Worm (Caenorhabditis elegans) whole organism, midembryonic: ENCODE results near the gene air-1.
A peak's percentile ranks its signal among the peaks of the same experiment; 100 is the strongest.

Experiments used
- T22C8.4 ChIP-seq: fragments of 200-800 bp; sonication (Bioruptor generic); IDR thresholded peaks from 2 replicates; pipeline ENCODE4 v1.3.6; 2022; ENCODE audit warnings: missing genetic modification characterization, missing compliant biosample characterization
- cog-1 ChIP-seq: sonication (generic microtip); optimal IDR thresholded peaks from 2 replicates; lab custom pipeline; 2016; ENCODE audit warnings: missing genetic modification characterization, missing compliant biosample characterization
- flt-1 ChIP-seq: fragments of 200-800 bp; sonication (Bioruptor generic); IDR thresholded peaks from 2 replicates; pipeline ENCODE4 v1.3.6; 2022; ENCODE audit warnings: missing genetic modification characterization, missing compliant biosample characterization
- klf-2 ChIP-seq: fragments of 200-800 bp; sonication (Bioruptor generic); conservative IDR thresholded peaks from 2 replicates; pipeline ENCODE4 v1.3.6; 2022; ENCODE audit warnings: missing genetic modification reagents, missing genetic modification characterization, missing compliant biosample characterization
- med-1 ChIP-seq: sonication (generic microtip); optimal IDR thresholded peaks from 2 replicates; lab custom pipeline; 2017; ENCODE audit warnings: missing genetic modification characterization, mild to moderate bottlenecking, missing compliant biosample characterization, antibody characterized with exemption, missing genetic modification reagents; ENCODE audit not compliant: insufficient read depth
- ref-1 ChIP-seq: fragments of 200-800 bp; sonication (Bioruptor generic); conservative IDR thresholded peaks from 2 replicates; pipeline ENCODE4 v1.3.6; 2022; ENCODE audit warnings: missing genetic modification reagents, missing genetic modification characterization, missing compliant biosample characterization
- tab-1 ChIP-seq: fragments of 200-800 bp; sonication (Bioruptor generic); IDR thresholded peaks from 2 replicates; pipeline ENCODE4 v1.3.6; 2022; ENCODE audit warnings: missing genetic modification characterization, missing compliant biosample characterization
- ztf-23 ChIP-seq: fragments of 200-800 bp; sonication (Bioruptor generic); IDR thresholded peaks from 2 replicates; pipeline ENCODE4 v1.3.6; 2022; ENCODE audit warnings: missing genetic modification reagents, missing genetic modification characterization, missing compliant biosample characterization
- ztf-29 ChIP-seq: fragments of 200-800 bp; sonication (Bioruptor generic); IDR thresholded peaks from 2 replicates; pipeline ENCODE4 v1.3.6; 2022; ENCODE audit warnings: missing genetic modification reagents, missing genetic modification characterization, missing compliant biosample characterization

Gene air-1

ce11 chrV:8213868-8214267 is 7.4 kb upstream of the air-1 start, which contains the start of gene K07C11.7:
Gene K07C11.7 (minus strand): TSS chrV:8213968.
- TF ChIP-seq klf-2 (no peak), T22C8.4 (no peak), tab-1 (GFP tag; lab: Robert Waterston, UW) (no peak), flt-1 (GFP tag; lab: Robert Waterston, UW) (no peak), ztf-29 (GFP tag; lab: Robert Waterston, UW) (no peak), ref-1 (GFP tag; lab: Robert Waterston, UW) (no peak), med-1 (GFP tag; lab: Kevin White, UChicago) (no peak), ztf-23 (GFP tag; lab: Robert Waterston, UW) (no peak), cog-1 (tag; lab: Kevin White, UChicago) (no peak)

ce11 chrV:8215158-8215557 is 6.1 kb upstream of the air-1 start:
- TF ChIP-seq med-1 (GFP tag; lab: Kevin White, UChicago), result no peak
- no peak for TF ChIP-seq ztf-23 (GFP tag; lab: Robert Waterston, UW)
- no peak for TF ChIP-seq cog-1 (tag; lab: Kevin White, UChicago)
- no peak for TF ChIP-seq ztf-29 (GFP tag; lab: Robert Waterston, UW)
- TF ChIP-seq flt-1 (GFP tag; lab: Robert Waterston, UW), result no peak
- no peak for TF ChIP-seq tab-1 (GFP tag; lab: Robert Waterston, UW)
- TF ChIP-seq T22C8.4, result no peak
- no peak for TF ChIP-seq klf-2
- no peak for TF ChIP-seq ref-1 (GFP tag; lab: Robert Waterston, UW)

ce11 chrV:8217118-8217517 is 4.2 kb upstream of the air-1 start:
- TF ChIP-seq ref-1 (GFP tag; lab: Robert Waterston, UW) (no peak), T22C8.4 (no peak), ztf-23 (GFP tag; lab: Robert Waterston, UW) (no peak), tab-1 (GFP tag; lab: Robert Waterston, UW) (no peak), ztf-29 (GFP tag; lab: Robert Waterston, UW) (no peak), med-1 (GFP tag; lab: Kevin White, UChicago) (no peak), cog-1 (tag; lab: Kevin White, UChicago) (no peak), klf-2 (no peak), flt-1 (GFP tag; lab: Robert Waterston, UW) (no peak)

ce11 chrV:8217661-8218265 is 3.5 kb upstream of the air-1 start, which contains the start of gene K07C11.8:
Gene K07C11.8 (minus strand): TSS chrV:8217884.
- TF ChIP-seq ztf-23 (GFP tag; lab: Robert Waterston, UW), result no peak
- no peak for TF ChIP-seq klf-2
- TF ChIP-seq ref-1 (GFP tag; lab: Robert Waterston, UW), result no peak
- TF ChIP-seq T22C8.4, result no peak
- no peak for TF ChIP-seq tab-1 (GFP tag; lab: Robert Waterston, UW)
- TF ChIP-seq flt-1 (GFP tag; lab: Robert Waterston, UW), result no peak
- no peak for TF ChIP-seq med-1 (GFP tag; lab: Kevin White, UChicago)
- no peak for TF ChIP-seq ztf-29 (GFP tag; lab: Robert Waterston, UW)
- TF ChIP-seq cog-1 (tag; lab: Kevin White, UChicago), result no peak

- TF ChIP-seq ref-1 (GFP tag; lab: Robert Waterston, UW), result no peak
- no peak for TF ChIP-seq tab-1 (GFP tag; lab: Robert Waterston, UW)
- no peak for TF ChIP-seq med-1 (GFP tag; lab: Kevin White, UChicago)
- no peak for TF ChIP-seq klf-2
- no peak for TF ChIP-seq ztf-23 (GFP tag; lab: Robert Waterston, UW)
- TF ChIP-seq flt-1 (GFP tag; lab: Robert Waterston, UW), result no peak
These were observed 1.7 kb upstream of the air-1 start for ce11 chrV:8219550-8219949.

ce11 chrV:8223417-8223816 is 2.1 kb downstream of the air-1 start:
- TF ChIP-seq cog-1 (tag; lab: Kevin White, UChicago), result no peak
- no peak for TF ChIP-seq klf-2
- no peak for TF ChIP-seq ztf-23 (GFP tag; lab: Robert Waterston, UW)
- TF ChIP-seq ztf-29 (GFP tag; lab: Robert Waterston, UW), result no peak
- no peak for TF ChIP-seq med-1 (GFP tag; lab: Kevin White, UChicago)
- no peak for TF ChIP-seq flt-1 (GFP tag; lab: Robert Waterston, UW)
- TF ChIP-seq ref-1 (GFP tag; lab: Robert Waterston, UW), result no peak
- no peak for TF ChIP-seq T22C8.4
- TF ChIP-seq tab-1 (GFP tag; lab: Robert Waterston, UW), result no peak

- no peak for TF ChIP-seq med-1 (GFP tag; lab: Kevin White, UChicago)
- TF ChIP-seq ztf-23 (GFP tag; lab: Robert Waterston, UW), result no peak
- no peak for TF ChIP-seq T22C8.4
- TF ChIP-seq ref-1 (GFP tag; lab: Robert Waterston, UW), result no peak
- TF ChIP-seq cog-1 (tag; lab: Kevin White, UChicago), result no peak
- no peak for TF ChIP-seq flt-1 (GFP tag; lab: Robert Waterston, UW)
- no peak for TF ChIP-seq ztf-29 (GFP tag; lab: Robert Waterston, UW)
- no peak for TF ChIP-seq tab-1 (GFP tag; lab: Robert Waterston, UW)
- no peak for TF ChIP-seq klf-2
These were observed 3.3 kb downstream of the air-1 start, which contains the start of gene pax-1 for ce11 chrV:8224634-8225033. Gene pax-1 (plus strand): TSS chrV:8224934.

ce11 chrV:8226812-8227211 is 5.5 kb downstream of the air-1 start, which contains the start of gene K07C11.10:
Gene K07C11.10 (minus strand): TSS chrV:8226912.
- TF ChIP-seq ref-1 (GFP tag; lab: Robert Waterston, UW) (no peak), klf-2 (no peak), cog-1 (tag; lab: Kevin White, UChicago) (no peak), T22C8.4 (no peak), ztf-29 (GFP tag; lab: Robert Waterston, UW) (no peak), tab-1 (GFP tag; lab: Robert Waterston, UW) (no peak), flt-1 (GFP tag; lab: Robert Waterston, UW) (no peak), med-1 (GFP tag; lab: Kevin White, UChicago) (no peak), ztf-23 (GFP tag; lab: Robert Waterston, UW) (no peak)

- TF ChIP-seq tab-1 (GFP tag; lab: Robert Waterston, UW), result no peak; the same call in 1 of the 2 replicates
- TF ChIP-seq klf-2, result no peak
- no peak for TF ChIP-seq ztf-29 (GFP tag; lab: Robert Waterston, UW)
- peak; percentile 69; the same call in 1 of the 2 replicates for TF ChIP-seq flt-1 (GFP tag; lab: Robert Waterston, UW)
- TF ChIP-seq ref-1 (GFP tag; lab: Robert Waterston, UW), result no peak
- TF ChIP-seq T22C8.4, result no peak
- TF ChIP-seq cog-1 (tag; lab: Kevin White, UChicago), result peak; percentile 24
- TF ChIP-seq med-1 (GFP tag; lab: Kevin White, UChicago), result no peak
- peak; percentile 58; the same call in 1 of the 2 replicates for TF ChIP-seq ztf-23 (GFP tag; lab: Robert Waterston, UW)
These were observed 7.4 kb downstream of the air-1 start for ce11 chrV:8228712-8229119.
